Worm (Caenorhabditis elegans) whole organism, L4/young adult: ENCODE data around the gene gnrr-4.

Experiments used
- W03F9.2 ChIP-seq: fragments of 150-350 bp; optimal IDR thresholded peaks from 2 replicates; lab custom pipeline; 2014; ENCODE audit warnings: missing biosample characterization, missing genetic modification characterization
- him-1 ChIP-seq: sonication (generic microtip); optimal IDR thresholded peaks from 2 replicates; lab custom pipeline; 2016; ENCODE audit warnings: missing genotype, missing genetic modification reagents, missing genetic modification characterization, missing compliant biosample characterization

DNA sequence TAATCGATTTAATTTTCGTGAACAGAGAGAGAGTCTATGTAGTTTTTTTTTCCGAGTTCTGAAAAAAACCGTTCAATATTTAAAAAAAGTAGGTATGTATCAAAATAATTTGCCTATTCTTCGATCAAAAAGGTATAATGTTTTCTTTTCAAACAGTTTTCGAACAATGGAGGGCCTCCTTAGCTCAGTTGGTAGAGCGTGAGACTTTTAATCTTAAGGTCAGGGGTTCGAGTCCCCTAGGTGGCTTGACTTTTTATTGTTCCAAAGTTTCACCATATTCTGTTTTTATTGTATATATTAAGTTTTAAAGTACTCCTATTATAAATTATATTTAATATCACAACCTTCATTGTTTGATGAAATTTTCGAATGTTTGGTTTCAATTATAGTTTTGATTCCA is 29.6 kb downstream of the gnrr-4 start:
- TF ChIP-seq W03F9.2 (tag; lab: Kevin White, UChicago) (peak; percentile 35), him-1 (tag; lab: Kevin White, UChicago) (no peak)
